Worm (Caenorhabditis elegans): Measurements from ENCODE around the gene men-1.
A peak's percentile ranks its signal among the peaks of the same experiment; 100 is the strongest.

The men-1 gene

DNA sequence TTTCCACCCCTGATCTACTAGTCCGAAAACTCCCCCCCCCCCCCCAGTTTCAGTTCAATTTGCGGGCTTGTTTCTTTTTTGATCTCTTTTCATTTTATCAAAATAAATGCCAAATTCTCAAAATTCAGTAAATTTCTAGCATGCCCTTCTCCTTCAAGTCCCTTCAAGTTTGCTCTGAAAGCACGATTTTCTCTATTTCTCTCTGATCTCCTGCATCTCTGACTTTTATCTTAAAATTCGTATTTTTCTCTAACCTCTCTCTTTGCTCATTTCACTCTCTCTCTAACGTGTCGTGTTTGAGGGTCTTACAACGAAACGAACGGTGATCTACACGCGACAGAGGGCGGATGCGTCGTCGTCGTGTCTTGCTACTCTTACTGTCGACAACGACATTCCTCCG, 28.6 kb downstream of the men-1 start, which contains the start of gene ace-3:
Gene ace-3 (plus strand): TSS at position 301 of the 400 bp plus-strand sequence.
- TF ChIP-seq ets-7 (tag; optimal IDR thresholded peaks at IDR 0.05) (no peak), hmg-4 (GFP tag; optimal IDR thresholded peaks at IDR 0.05) (no peak), tra-4 (tag; optimal IDR thresholded peaks at IDR 0.05) (no peak), scrt-1 (GFP tag; IDR thresholded peaks at IDR 0.05) (no peak), ceh-13 (GFP tag; optimal IDR thresholded peaks at IDR 0.05) (no peak), hmbx-1 (tag; optimal IDR thresholded peaks at IDR 0.05) (no peak), B0310.2 (tag; optimal IDR thresholded peaks at IDR 0.05) (no peak), tbx-11 (GFP tag; IDR thresholded peaks at IDR 0.05) (no peak), sea-1 (GFP tag; conservative IDR thresholded peaks at IDR 0.05) (no peak)

DNA sequence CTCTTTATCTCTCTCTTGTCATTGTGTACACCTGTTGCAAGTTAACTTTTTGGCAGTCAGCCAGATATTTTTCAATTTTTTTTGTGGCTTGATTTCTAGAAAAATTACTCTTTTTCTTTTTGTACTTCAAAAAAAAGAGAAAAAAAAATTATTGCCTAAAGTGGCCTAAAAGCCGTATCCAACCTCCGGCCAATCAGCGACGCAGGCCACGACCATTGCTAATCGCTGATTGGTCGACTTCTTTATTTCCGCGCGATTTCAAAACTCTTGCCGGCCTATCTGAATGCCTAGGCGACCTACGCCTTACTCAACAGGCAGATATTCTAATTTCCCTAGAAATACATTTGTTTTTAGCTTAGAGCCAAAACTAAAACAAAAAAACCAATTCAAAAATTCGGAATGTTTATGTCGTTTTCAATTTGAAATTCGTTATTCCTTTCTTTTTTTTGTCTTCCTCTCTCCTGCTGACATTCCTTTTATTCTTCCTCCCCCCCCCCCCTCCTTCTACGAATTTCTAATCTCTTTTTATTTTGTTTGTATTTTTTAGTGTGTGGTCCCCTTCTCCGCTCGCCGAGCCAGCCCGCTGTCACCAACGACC, 36.3 kb downstream of the men-1 start, which contains the start of gene ace-4:
Gene ace-4 (plus strand): TSS at position 548 of the 598 bp plus-strand sequence.
- TF ChIP-seq ama-1 (optimal IDR thresholded peaks at IDR 0.05) (no peak), ceh-13 (GFP tag; optimal IDR thresholded peaks at IDR 0.05) (no peak), F13C5.2 (tag; optimal IDR thresholded peaks at IDR 0.05) (no peak), tbx-37 (GFP tag; conservative IDR thresholded peaks at IDR 0.05) (no peak), tbx-11 (GFP tag; IDR thresholded peaks at IDR 0.05) (no peak)

DNA sequence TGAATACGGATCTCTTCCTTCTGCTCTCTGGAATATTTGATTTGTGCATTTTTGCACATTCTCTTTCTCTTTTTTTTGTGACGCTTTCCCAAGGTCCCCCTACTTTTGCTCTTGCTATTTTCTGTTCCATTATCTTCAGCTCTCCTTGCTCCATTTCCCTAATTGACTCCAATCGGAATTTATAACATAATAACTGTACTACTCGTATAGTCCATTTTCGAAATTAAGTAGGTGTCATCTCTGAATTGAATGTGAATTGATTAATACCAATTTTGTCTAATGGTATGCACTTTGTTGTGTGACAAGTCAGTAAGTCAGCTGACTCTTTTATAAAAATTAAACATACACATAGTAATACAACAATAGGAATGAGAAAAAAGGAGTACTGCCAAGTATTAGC, 38.0 kb downstream of the men-1 start:
- TF ChIP-seq hnd-1 (tag; optimal IDR thresholded peaks at IDR 0.05) (no peak), ets-7 (tag; optimal IDR thresholded peaks at IDR 0.05) (no peak), B0310.2 (tag; optimal IDR thresholded peaks at IDR 0.05) (no peak), flt-1 (GFP tag; IDR thresholded peaks at IDR 0.05) (no peak), tra-4 (tag; optimal IDR thresholded peaks at IDR 0.05) (no peak), scrt-1 (GFP tag; IDR thresholded peaks at IDR 0.05) (no peak), pes-1 (GFP tag; IDR thresholded peaks at IDR 0.05) (no peak)

DNA sequence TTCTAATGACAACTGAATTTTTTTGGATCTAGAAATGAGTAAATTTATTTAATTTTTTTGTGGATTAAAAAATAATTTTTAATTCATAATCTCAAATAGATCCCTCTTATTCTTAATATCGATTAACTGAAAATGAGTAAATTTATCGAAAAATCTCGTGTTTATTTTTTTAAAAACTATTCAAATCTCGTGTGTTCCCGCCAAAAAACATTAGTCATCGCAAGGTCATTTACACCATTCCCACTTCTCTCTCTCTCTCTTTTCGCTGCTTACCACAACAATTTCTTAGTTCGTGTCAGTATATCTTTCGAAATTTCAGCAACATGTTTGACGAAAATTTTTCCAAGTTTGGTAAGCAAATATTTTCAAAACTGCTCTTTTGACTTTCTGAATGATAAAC, 46.5 kb downstream of the men-1 start:
- TF ChIP-seq flt-1 (GFP tag; IDR thresholded peaks at IDR 0.05) (no peak), ceh-36 (tag; optimal IDR thresholded peaks at IDR 0.05) (no peak)

DNA sequence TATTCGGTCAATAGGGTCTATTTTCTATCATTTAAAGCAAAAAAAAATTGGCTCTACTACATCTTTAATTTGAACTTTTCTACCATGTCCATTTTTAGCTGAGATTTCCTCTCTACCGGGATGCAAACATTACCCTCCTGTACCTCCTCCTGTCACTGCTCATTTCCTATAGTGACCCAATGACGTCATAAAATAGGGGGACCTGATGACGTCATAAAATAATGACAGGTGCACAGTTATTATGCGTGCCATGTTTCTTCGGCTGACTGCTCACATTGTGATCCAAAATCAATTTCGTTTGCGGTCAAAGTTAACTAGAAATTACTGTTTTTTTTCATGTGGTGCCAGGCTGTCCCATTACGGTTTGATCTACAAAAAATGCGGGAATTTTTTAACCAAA, 47.0 kb downstream of the men-1 start:
- TF ChIP-seq tbx-37 (GFP tag; conservative IDR thresholded peaks at IDR 0.05), result no peak
- TF ChIP-seq B0310.2 (tag; optimal IDR thresholded peaks at IDR 0.05), result peak; percentile 7

DNA sequence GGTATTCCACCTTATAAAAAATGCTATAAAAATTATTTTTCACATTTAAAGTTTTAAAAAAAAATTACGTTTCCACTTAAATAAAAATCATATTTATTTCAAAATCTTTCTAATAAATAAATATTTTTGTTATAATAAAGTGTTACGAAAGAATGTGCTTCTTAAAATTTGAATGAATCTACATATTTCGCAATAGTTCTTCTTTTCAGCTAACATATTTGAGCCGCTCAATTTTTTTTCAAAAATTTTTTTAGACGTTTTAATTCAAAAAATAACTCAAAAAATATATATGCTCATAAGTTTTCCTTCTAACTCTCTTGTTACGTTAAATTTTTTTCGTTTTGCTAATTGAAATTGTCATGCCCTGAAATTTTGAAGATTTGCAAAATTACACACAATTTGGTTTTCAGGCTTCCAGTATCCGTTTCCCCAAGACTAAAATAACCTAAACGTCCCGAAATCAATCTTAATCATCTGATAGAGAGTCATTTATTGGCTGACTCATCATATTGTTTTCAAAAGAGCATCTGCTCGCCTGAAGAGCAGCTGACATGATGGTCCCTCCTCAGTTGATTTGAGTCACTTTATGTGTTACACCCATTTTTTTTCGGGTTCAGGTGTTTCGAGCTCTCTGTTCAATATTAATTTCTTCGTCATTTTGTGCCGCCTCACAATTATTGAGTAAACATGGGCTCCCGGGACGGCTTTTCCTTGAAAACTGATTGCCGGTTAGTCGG, 55.5 kb downstream of the men-1 start, which contains the start of gene efhd-1:
Gene efhd-1 (plus strand): TSS at position 582 of the 737 bp plus-strand sequence.
- TF ChIP-seq flt-1 (GFP tag; IDR thresholded peaks at IDR 0.05) (no peak), tra-4 (tag; optimal IDR thresholded peaks at IDR 0.05) (no peak), ets-7 (tag; optimal IDR thresholded peaks at IDR 0.05) (no peak), hnd-1 (tag; optimal IDR thresholded peaks at IDR 0.05) (no peak), scrt-1 (GFP tag; IDR thresholded peaks at IDR 0.05) (no peak), B0310.2 (tag; optimal IDR thresholded peaks at IDR 0.05) (no peak), ceh-13 (GFP tag; optimal IDR thresholded peaks at IDR 0.05) (no peak), hmbx-1 (tag; optimal IDR thresholded peaks at IDR 0.05) (no peak), tbx-37 (GFP tag; conservative IDR thresholded peaks at IDR 0.05) (no peak), ama-1 (optimal IDR thresholded peaks at IDR 0.05) (no peak), F13C5.2 (tag; optimal IDR thresholded peaks at IDR 0.05) (no peak), pes-1 (GFP tag; IDR thresholded peaks at IDR 0.05) (no peak), hmg-4 (GFP tag; optimal IDR thresholded peaks at IDR 0.05) (no peak), sea-1 (GFP tag; conservative IDR thresholded peaks at IDR 0.05) (no peak), ceh-36 (tag; optimal IDR thresholded peaks at IDR 0.05) (no peak), aly-1 (tag; optimal IDR thresholded peaks at IDR 0.05) (no peak), tbx-11 (GFP tag; IDR thresholded peaks at IDR 0.05) (no peak)

DNA sequence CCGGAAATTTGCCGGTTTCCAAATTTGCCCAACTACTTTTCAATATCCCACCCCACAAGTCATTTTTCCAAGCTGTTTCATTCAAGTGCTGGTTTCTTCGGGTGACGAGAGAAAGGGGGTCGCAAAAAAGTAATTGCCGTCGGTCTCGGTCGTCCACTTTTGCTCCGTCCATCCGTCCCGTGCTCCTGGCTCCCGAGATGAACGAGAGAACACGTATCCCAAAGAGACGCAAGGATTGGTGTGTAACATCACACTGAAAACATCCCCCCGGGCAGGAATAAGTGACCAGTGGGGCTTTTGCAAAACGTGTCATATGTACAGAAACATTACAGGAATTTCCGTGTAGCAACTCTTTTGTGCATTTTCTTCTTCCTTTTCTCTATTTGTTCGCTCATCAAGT, 57.3 kb downstream of the men-1 start:
- no peak for TF ChIP-seq ceh-13 (GFP tag; optimal IDR thresholded peaks at IDR 0.05)
- no peak for TF ChIP-seq ama-1 (optimal IDR thresholded peaks at IDR 0.05)
- TF ChIP-seq tra-4 (tag; optimal IDR thresholded peaks at IDR 0.05), result no peak
- no peak for TF ChIP-seq tbx-37 (GFP tag; conservative IDR thresholded peaks at IDR 0.05)
- no peak for TF ChIP-seq ceh-36 (tag; optimal IDR thresholded peaks at IDR 0.05)
- TF ChIP-seq sea-1 (GFP tag; conservative IDR thresholded peaks at IDR 0.05), result no peak
- no peak for TF ChIP-seq tbx-11 (GFP tag; IDR thresholded peaks at IDR 0.05)
- TF ChIP-seq flt-1 (GFP tag; IDR thresholded peaks at IDR 0.05), result no peak
